Worm (Caenorhabditis elegans) whole organism, dauer: ENCODE measurements around the gene oac-8.

Experiments
- unc-62 ChIP-seq: sonication (generic microtip); optimal IDR thresholded peaks from 2 replicates; lab custom pipeline; 2017; ENCODE audit warnings: missing biosample characterization, missing genetic modification reagents, missing genetic modification characterization

oac-8 gene

ce11 chrIV:10620811-10621210 is 36.5 kb downstream of the oac-8 start, which contains the start of gene R09H10.7:
TSS of gene R09H10.7 (plus strand) at chrIV:10621111.
- no peak for TF ChIP-seq unc-62 (GFP tag; lab: Kevin White, UChicago)

ce11 chrIV:10628724-10629123 is 44.4 kb downstream of the oac-8 start, which contains the start of gene R09H10.5:
TSS of gene R09H10.5 (minus strand) at chrIV:10628829.
- TF ChIP-seq unc-62 (GFP tag; lab: Kevin White, UChicago): no peak

ce11 chrIV:10630953-10631554 is 46.7 kb downstream of the oac-8 start, which contains the start of gene F56C4.4:
TSS of gene F56C4.4 (minus strand) at chrIV:10631267.
- TF ChIP-seq unc-62 (GFP tag; lab: Kevin White, UChicago): no peak

- no peak for TF ChIP-seq unc-62 (GFP tag; lab: Kevin White, UChicago)
Measured at ce11 chrIV:10636649-10637048, 52.3 kb downstream of the oac-8 start, which contains the start of gene F56C4.1. TSS of gene F56C4.1 (plus strand) at chrIV:10636949.
